Worm (Caenorhabditis elegans) whole organism, mixed stage, embryonic: Measurements from ENCODE around the gene msp-79.
"Not testable (repeated sequence)": the region's sequence is repeated elsewhere in the genome, so short reads cannot be mapped to it uniquely, and the experiment has no call there.

Source experiments
- ham-2 ChIP-seq: fragments of 200-800 bp; sonication (Bioruptor generic); optimal IDR thresholded peaks from 2 replicates; lab custom pipeline; 2018; ENCODE audit warnings: mild to moderate bottlenecking, missing genetic modification characterization, missing compliant biosample characterization
- lin-32 ChIP-seq: fragments of 200-800 bp; sonication (Bioruptor generic); optimal IDR thresholded peaks from 2 replicates; lab custom pipeline; 2018; ENCODE audit warnings: mild to moderate bottlenecking, missing genetic modification characterization, missing compliant biosample characterization
- pha-4 ChIP-seq: fragments of 150-350 bp; optimal IDR thresholded peaks from 2 replicates; lab custom pipeline; 2018; ENCODE audit warnings: missing biosample characterization, missing genetic modification reagents, missing genetic modification characterization
- snpc-4 ChIP-seq: fragments of 150-350 bp; optimal IDR thresholded peaks from 2 replicates; lab custom pipeline; 2014; ENCODE audit warnings: missing biosample characterization, missing genetic modification characterization

DNA sequence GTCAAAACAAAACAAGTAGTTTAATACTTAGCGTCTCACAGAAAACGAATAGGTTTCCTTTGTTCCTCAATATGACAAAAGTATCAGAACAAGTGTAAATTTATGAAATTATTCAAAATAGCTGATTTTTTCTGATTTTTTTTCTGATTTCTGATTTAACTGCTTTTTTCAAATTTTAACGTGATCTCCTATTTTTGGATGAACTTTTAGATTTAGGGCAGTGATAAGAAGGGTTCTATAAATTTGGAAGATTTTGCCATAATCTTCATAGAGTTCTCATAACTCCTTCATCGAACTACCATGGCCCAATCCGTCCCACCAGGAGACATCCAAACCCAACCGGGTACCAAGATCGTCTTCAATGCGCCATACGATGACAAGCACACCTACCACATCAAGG is 2.8 kb upstream of the msp-79 start, which contains the start of gene msp-78:
- not testable (repeated sequence) for TF ChIP-seq pha-4 (tag; lab: Kevin White, UChicago); snpc-4 (tag; lab: Kevin White, UChicago); lin-32 (GFP tag; lab: Kevin White, UChicago); ham-2
